Worm (Caenorhabditis elegans): ENCODE results near the gene str-48.
A peak's percentile ranks its signal among the peaks of the same experiment; 100 is the strongest.

The str-48 gene

ce11 chrIV:7103211-7103679 lies 18.6 kb upstream of the str-48 start, which contains the start of the genes rde-8 and ZC477.3:
TSS of gene rde-8 (minus strand) at chrIV:7103261.
TSS of gene ZC477.3 (plus strand) at chrIV:7103492.
- TF ChIP-seq ztf-1 (GFP tag; conservative IDR thresholded peaks at IDR 0.05) (no peak), blmp-1 (tag; optimal IDR thresholded peaks at IDR 0.05; ENCODE audit: insufficient read depth) (no peak), sem-4 (tag; optimal IDR thresholded peaks at IDR 0.05) (peak; percentile 14), nhr-129 (tag; optimal IDR thresholded peaks at IDR 0.05) (peak; percentile 57), elt-1 (tag; optimal IDR thresholded peaks at IDR 0.05) (no peak), ceh-16 (tag; optimal IDR thresholded peaks at IDR 0.05) (no peak), sma-3 (GFP tag; optimal IDR thresholded peaks at IDR 0.05) (peak; percentile 36), unc-55 (GFP tag; optimal IDR thresholded peaks at IDR 0.05) (no peak), alr-1 (tag; optimal IDR thresholded peaks at IDR 0.05) (no peak), ztf-4 (tag; optimal IDR thresholded peaks at IDR 0.05) (no peak), sma-9 (GFP tag; optimal IDR thresholded peaks at IDR 0.05) (peak; percentile 80), sma-9 (tag; optimal IDR thresholded peaks at IDR 0.05) (no peak), dmd-4 (tag; optimal IDR thresholded peaks at IDR 0.05) (no peak), ceh-82 (tag; optimal IDR thresholded peaks at IDR 0.05) (no peak), lin-39 (tag; optimal IDR thresholded peaks at IDR 0.05) (no peak), skn-1 (tag; optimal IDR thresholded peaks at IDR 0.05) (no peak), elt-3 (tag; optimal IDR thresholded peaks at IDR 0.05) (no peak), unc-62 (GFP tag; optimal IDR thresholded peaks at IDR 0.05) (no peak), nhr-12 (tag; optimal IDR thresholded peaks at IDR 0.05) (no peak), ztf-11 (tag; optimal IDR thresholded peaks at IDR 0.05) (no peak), nhr-6 (tag; optimal IDR thresholded peaks at IDR 0.05) (no peak), lin-13 (GFP tag; optimal IDR thresholded peaks at IDR 0.05) (peak; percentile 50), zag-1 (tag; optimal IDR thresholded peaks at IDR 0.05) (no peak), nhr-23 (tag; optimal IDR thresholded peaks at IDR 0.05) (no peak), mab-5 (tag; optimal IDR thresholded peaks at IDR 0.05) (peak; percentile 41), nhr-21 (tag; optimal IDR thresholded peaks at IDR 0.05) (peak; percentile 54), unc-39 (tag; optimal IDR thresholded peaks at IDR 0.05) (no peak), nhr-237 (tag; optimal IDR thresholded peaks at IDR 0.05) (no peak), gmeb-1 (tag; optimal IDR thresholded peaks at IDR 0.05) (peak; percentile 83), snpc-4 (tag; optimal IDR thresholded peaks at IDR 0.05) (no peak), nhr-77 (tag; optimal IDR thresholded peaks at IDR 0.05) (no peak), ama-1 (optimal IDR thresholded peaks at IDR 0.05) (peak; percentile 22), C34F6.9 (tag; optimal IDR thresholded peaks at IDR 0.05) (peak; percentile 85), R02D3.7 (tag; optimal IDR thresholded peaks at IDR 0.05) (peak; percentile 23), fos-1 (tag; optimal IDR thresholded peaks at IDR 0.05) (peak; percentile 47), lsy-2 (tag; optimal IDR thresholded peaks at IDR 0.05) (peak; percentile 67 to 89), F13H6.1 (tag; optimal IDR thresholded peaks at IDR 0.05) (peak; percentile 66), nhr-10 (tag; optimal IDR thresholded peaks at IDR 0.05) (peak; percentile 47), mdl-1 (tag; optimal IDR thresholded peaks at IDR 0.05) (no peak), crh-2 (tag; optimal IDR thresholded peaks at IDR 0.05) (peak; percentile 80), aly-2 (tag; optimal IDR thresholded peaks at IDR 0.05) (no peak), peb-1 (tag; optimal IDR thresholded peaks at IDR 0.05) (no peak), mbf-1 (tag; optimal IDR thresholded peaks at IDR 0.05) (no peak), lin-11 (tag; optimal IDR thresholded peaks at IDR 0.05) (peak; percentile 32), nhr-11 (tag; optimal IDR thresholded peaks at IDR 0.05) (no peak), ZK546.5 (tag; optimal IDR thresholded peaks at IDR 0.05) (peak; percentile 15), Y55F3AM.14 (GFP tag; optimal IDR thresholded peaks at IDR 0.05) (no peak), nhr-25 (tag; optimal IDR thresholded peaks at IDR 0.05) (peak; percentile 70), egl-27 (tag; optimal IDR thresholded peaks at IDR 0.05) (peak; percentile 45)

Data from whole organism, L2 larva.